Worm (Caenorhabditis elegans): ENCODE measurements around the gene C31E10.11.

DNA sequence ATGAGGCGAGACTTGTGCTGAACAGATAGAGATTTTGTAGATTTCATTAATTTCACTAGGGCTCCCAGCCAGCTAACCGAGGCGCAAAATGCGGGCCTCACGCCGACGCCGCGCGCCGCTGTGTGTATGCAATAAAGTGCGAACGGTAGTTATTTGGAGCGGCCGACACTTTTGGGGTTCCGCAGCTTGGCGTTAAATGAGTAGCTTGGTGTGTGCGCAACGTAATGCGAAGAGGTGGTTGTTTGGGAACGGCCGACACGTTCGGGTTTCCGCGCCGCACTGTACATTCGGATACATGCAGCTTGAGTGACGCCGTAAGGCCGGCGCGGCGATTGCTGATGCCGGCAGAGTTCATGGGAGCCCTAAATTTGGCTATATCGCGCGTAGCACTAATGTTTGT, 17.6 kb upstream of the C31E10.11 start:
- TF ChIP-seq tab-1 (GFP tag; IDR thresholded peaks at IDR 0.05) (no peak), ref-1 (GFP tag; conservative IDR thresholded peaks at IDR 0.05) (no peak), ztf-23 (GFP tag; IDR thresholded peaks at IDR 0.05) (no peak), cog-1 (tag; optimal IDR thresholded peaks at IDR 0.05) (no peak), med-1 (GFP tag; optimal IDR thresholded peaks at IDR 0.05; ENCODE audit: insufficient read depth) (no peak), T22C8.4 (GFP tag; IDR thresholded peaks at IDR 0.05) (no peak), flt-1 (GFP tag; IDR thresholded peaks at IDR 0.05) (no peak), ztf-29 (GFP tag; IDR thresholded peaks at IDR 0.05) (no peak), klf-2 (GFP tag; conservative IDR thresholded peaks at IDR 0.05) (no peak)
